Fruit fly (Drosophila melanogaster): ENCODE data around the gene tplus3b.
A peak's percentile ranks its signal among the peaks of the same experiment; 100 is the strongest.

dm6 chr2L:22139960-22140359 is 35.8 kb upstream of the tplus3b start:
- peak; percentile 5 for TF ChIP-seq fkh (GFP tag; optimal IDR thresholded peaks at IDR 0.05)
- TF ChIP-seq Sox14 (GFP tag; optimal IDR thresholded peaks at IDR 0.05) = no peak
- no peak for TF ChIP-seq spab (GFP tag; optimal IDR thresholded peaks at IDR 0.05)
- no peak for TF ChIP-seq Ets96B (tag; optimal IDR thresholded peaks at IDR 0.05)
- no peak for TF ChIP-seq Hr38 (GFP tag; optimal IDR thresholded peaks at IDR 0.05)
- TF ChIP-seq CG9139 (GFP tag; optimal IDR thresholded peaks at IDR 0.05) = no peak
- no peak for TF ChIP-seq Sox15 (GFP tag; optimal IDR thresholded peaks at IDR 0.05)
- no peak for TF ChIP-seq Hr39 (GFP tag; optimal IDR thresholded peaks at IDR 0.05)

All from whole organism, prepupa.